Worm (Caenorhabditis elegans) whole organism, L2 larva: ENCODE data around the gene clec-47.

ENCODE experiments used
- fos-1 ChIP-seq: fragments of 150-350 bp; optimal IDR thresholded peaks from 2 replicates; lab custom pipeline; 2014; ENCODE audit warnings: missing biosample characterization, missing genetic modification characterization
- mbf-1 ChIP-seq: sonication (generic microtip); optimal IDR thresholded peaks from 2 replicates; lab custom pipeline; 2017; ENCODE audit warnings: missing biosample characterization, missing genetic modification characterization
- nhr-21 ChIP-seq: fragments of 150-350 bp; optimal IDR thresholded peaks from 2 replicates; lab custom pipeline; 2014; ENCODE audit warnings: missing biosample characterization, missing genetic modification characterization
- snpc-4 ChIP-seq: fragments of 150-350 bp; optimal IDR thresholded peaks from 2 replicates; lab custom pipeline; 2014; ENCODE audit warnings: missing biosample characterization, missing genetic modification characterization
- unc-55 ChIP-seq: fragments of 150-350 bp; sonication (generic microtip); optimal IDR thresholded peaks from 3 replicates; lab custom pipeline; 2014; ENCODE audit warnings: missing biosample characterization, missing genetic modification reagents, missing genetic modification characterization

DNA sequence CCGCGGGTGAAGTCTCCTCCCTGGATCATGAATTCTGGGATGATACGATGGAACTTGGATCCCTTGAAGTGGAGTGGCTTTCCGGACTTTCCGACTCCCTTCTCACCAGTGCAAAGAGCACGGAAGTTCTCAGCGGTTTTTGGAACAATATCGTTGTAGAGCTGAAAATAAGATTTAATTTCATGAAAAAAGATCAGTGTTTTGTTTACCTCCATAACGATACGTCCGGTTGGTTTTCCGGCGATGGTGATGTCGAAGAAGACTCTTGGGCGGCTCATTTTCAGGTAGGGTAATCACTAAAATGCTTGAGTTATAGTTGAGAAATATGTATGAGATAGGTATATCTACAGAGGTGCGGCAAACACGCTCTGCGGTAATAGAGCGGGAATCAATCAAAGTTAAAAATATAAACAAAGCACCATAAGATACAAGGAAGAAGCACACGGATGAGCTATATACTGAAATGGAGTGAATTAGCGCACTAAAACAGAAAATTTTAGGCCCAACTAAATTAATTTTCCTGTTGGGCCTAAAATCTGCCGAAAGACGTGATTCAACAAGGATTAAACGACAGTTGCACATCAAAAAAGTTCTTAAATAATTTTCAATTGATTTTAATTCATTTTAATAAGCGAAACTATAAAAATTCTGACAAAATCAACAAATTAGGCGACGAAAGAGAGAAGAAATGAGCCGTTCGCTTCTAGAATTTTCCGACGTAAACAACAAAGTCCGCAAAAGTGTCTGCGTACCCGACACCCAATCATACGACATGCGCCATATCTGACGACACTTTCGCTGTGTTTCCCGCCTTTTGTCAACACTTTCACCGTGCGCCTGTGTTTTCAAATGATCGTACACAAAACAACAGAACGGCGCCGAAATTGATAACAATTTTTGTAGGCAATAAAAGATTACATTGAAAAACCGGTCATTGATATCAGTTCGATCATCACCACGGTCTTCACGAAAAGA, 11.8 kb downstream of the clec-47 start, which contains the start of the genes cyn-7 and bath-36:
- peak; percentile 28 for TF ChIP-seq snpc-4
- TF ChIP-seq nhr-21 (tag; lab: Kevin White, UChicago), result peak; percentile 61
- peak; percentile 67 for TF ChIP-seq unc-55 (GFP tag; lab: Kevin White, UChicago)
- TF ChIP-seq fos-1 (tag; lab: Kevin White, UChicago), result peak; percentile 89
- no peak for TF ChIP-seq mbf-1
